Fruit fly (Drosophila melanogaster): ENCODE measurements around the gene Dscam4.

Gene Dscam4

DNA sequence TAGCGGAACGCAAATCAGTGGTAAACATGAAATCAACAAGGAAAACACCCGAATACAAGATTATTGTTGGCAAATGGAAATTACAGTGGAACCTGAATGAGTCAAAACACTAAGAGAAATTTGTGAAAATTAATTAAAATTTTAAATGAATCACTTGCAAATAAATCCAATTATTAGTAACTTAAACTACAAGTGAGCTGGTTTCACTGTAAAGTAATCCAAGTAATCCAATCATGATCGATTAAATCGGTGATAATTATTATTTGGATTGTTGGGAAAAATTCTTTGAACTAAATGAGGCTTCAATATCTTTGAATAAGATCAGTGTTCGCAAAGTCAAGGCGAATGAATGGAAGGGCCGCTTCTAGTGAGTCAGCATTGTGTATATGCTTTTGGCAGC lies 49.9 kb downstream of the Dscam4 start:
- TF ChIP-seq Met (GFP tag; optimal IDR thresholded peaks at IDR 0.05): peak; percentile 40
- TF ChIP-seq svp (GFP tag): peak; percentile 70
- peak; percentile 28 for TF ChIP-seq esn (GFP tag; optimal IDR thresholded peaks at IDR 0.05)
- TF ChIP-seq CG31627 (GFP tag; optimal IDR thresholded peaks at IDR 0.05): peak; percentile 2
- TF ChIP-seq CG34406 (GFP tag; optimal IDR thresholded peaks at IDR 0.05): no peak
- TF ChIP-seq Hr39 (GFP tag; optimal IDR thresholded peaks at IDR 0.05): peak; percentile 20
- TF ChIP-seq achi (GFP tag; optimal IDR thresholded peaks at IDR 0.05): no peak
- TF ChIP-seq CG6276 (GFP tag; optimal IDR thresholded peaks at IDR 0.05): no peak
- no peak for TF ChIP-seq CG11902 (GFP tag; optimal IDR thresholded peaks at IDR 0.05)
- TF ChIP-seq Smox (GFP tag; optimal IDR thresholded peaks at IDR 0.05): peak; percentile 14
- TF ChIP-seq lz (GFP tag; optimal IDR thresholded peaks at IDR 0.05): peak; percentile 4
- no peak for TF ChIP-seq CG15336 (GFP tag; IDR thresholded peaks at IDR 0.05)
- peak; percentile 29 for TF ChIP-seq topi (GFP tag; optimal IDR thresholded peaks at IDR 0.05)

DNA sequence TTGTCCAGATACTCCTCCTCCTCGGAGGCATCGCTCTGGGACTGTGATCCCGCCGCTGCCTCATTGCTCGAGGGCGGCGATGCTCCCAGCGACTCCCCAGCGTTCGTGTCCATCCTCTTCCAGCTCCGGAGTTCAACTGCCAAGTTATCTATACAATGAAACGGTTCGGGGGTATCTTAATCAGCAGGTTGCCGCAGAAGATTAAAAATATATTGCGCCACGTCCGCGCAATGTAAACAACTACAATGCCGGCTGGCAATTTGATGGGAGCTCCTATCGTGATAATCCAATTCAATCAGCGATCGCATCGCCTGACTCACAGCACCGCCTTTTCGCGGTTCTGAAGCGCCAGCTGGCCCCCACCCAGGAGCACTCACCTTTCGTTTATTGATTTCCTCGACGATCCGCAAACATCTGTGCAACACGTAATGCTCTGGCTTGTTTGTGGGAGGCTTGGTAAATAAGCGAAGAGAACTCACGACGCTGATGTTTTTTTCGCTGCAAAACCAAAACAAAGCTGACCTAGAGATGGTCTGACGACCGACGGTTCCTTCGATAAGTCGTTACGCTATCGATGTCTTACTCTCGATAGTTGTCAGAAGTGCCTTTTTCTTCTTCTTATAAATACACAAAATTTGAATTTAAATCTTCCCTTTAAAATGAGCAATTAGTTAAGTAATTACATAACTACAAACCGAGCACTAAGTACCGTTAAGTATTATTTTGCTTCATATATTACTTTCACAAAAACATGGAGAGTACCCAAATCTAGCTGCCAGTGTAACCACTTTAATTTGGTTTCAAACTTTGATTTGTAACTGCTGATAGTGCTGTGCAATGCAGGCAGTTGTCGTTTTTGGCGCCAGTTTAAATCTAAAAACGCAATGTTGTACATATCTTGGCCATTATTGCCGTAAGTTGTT lies 51.1 kb downstream of the Dscam4 start, which contains the start of gene cert:
Gene cert (minus strand): TSS at position 535 of the 923 bp plus-strand sequence.
- TF ChIP-seq Lpt (GFP tag; optimal IDR thresholded peaks at IDR 0.05): no peak
- no peak for TF ChIP-seq Sox15 (GFP tag; optimal IDR thresholded peaks at IDR 0.05)
- TF ChIP-seq OdsH (GFP tag; optimal IDR thresholded peaks at IDR 0.05): peak; percentile 6
- peak; percentile 39 for TF ChIP-seq Met (GFP tag; optimal IDR thresholded peaks at IDR 0.05)
- no peak for TF ChIP-seq CG8319 (GFP tag; optimal IDR thresholded peaks at IDR 0.05)
- TF ChIP-seq Eip75B (GFP tag; optimal IDR thresholded peaks at IDR 0.05): peak; percentile 52
- TF ChIP-seq Sox14 (GFP tag; optimal IDR thresholded peaks at IDR 0.05): peak; percentile 59
- TF ChIP-seq Eip93F (GFP tag; optimal IDR thresholded peaks at IDR 0.05): no peak
- peak in 1 of 2 experiments; percentile 11 for TF ChIP-seq salr (GFP tag; optimal IDR thresholded peaks at IDR 0.05)
- TF ChIP-seq Blimp-1 (GFP tag; optimal IDR thresholded peaks at IDR 0.05): peak; percentile 24
- TF ChIP-seq CG6163 (GFP tag; IDR thresholded peaks at IDR 0.05): 0 out of 3 replicates have a peak, but pooled peaks have one; percentile 30
- peak; percentile 21 for TF ChIP-seq net (GFP tag; optimal IDR thresholded peaks at IDR 0.05)
- TF ChIP-seq CG11902 (GFP tag; optimal IDR thresholded peaks at IDR 0.05): no peak
- TF ChIP-seq CG16779 (tag; optimal IDR thresholded peaks at IDR 0.05): no peak
- TF ChIP-seq Sox102F (GFP tag; optimal IDR thresholded peaks at IDR 0.05): peak; percentile 40
- TF ChIP-seq CG15336 (GFP tag; IDR thresholded peaks at IDR 0.05): no peak
- peak; percentile 55 for TF ChIP-seq CG6854 (GFP tag; optimal IDR thresholded peaks at IDR 0.05)
- peak; percentile 25 for TF ChIP-seq Hr39 (GFP tag; optimal IDR thresholded peaks at IDR 0.05)
- no peak for TF ChIP-seq CG11762 (GFP tag; optimal IDR thresholded peaks at IDR 0.05; ENCODE audit: insufficient read depth)
- TF ChIP-seq Ets21C (GFP tag; optimal IDR thresholded peaks at IDR 0.05): peak; percentile 31
- TF ChIP-seq achi (GFP tag; optimal IDR thresholded peaks at IDR 0.05): peak; percentile 68
- peak; percentile 53 for TF ChIP-seq esn (GFP tag; optimal IDR thresholded peaks at IDR 0.05)
- TF ChIP-seq CG3919 (GFP tag; optimal IDR thresholded peaks at IDR 0.05): peak; percentile 63
- peak; percentile 40 for TF ChIP-seq CG7368 (GFP tag; optimal IDR thresholded peaks at IDR 0.05)
- TF ChIP-seq CG34406 (GFP tag; optimal IDR thresholded peaks at IDR 0.05): peak; percentile 36
- peak; percentile 3 for TF ChIP-seq CG6808 (GFP tag; optimal IDR thresholded peaks at IDR 0.05)
- no peak for TF ChIP-seq topi (GFP tag; optimal IDR thresholded peaks at IDR 0.05)
- TF ChIP-seq CG1621 (tag; optimal IDR thresholded peaks at IDR 0.05): peak; percentile 27
- no peak for TF ChIP-seq Ets96B (tag; optimal IDR thresholded peaks at IDR 0.05)
- peak; percentile 37 for TF ChIP-seq pdm3 (GFP tag; optimal IDR thresholded peaks at IDR 0.05)
- TF ChIP-seq ss (GFP tag; optimal IDR thresholded peaks at IDR 0.05): peak in 1 of 2 experiments; percentile 49
- TF ChIP-seq CG8632 (GFP tag; optimal IDR thresholded peaks at IDR 0.05): peak; percentile 51
- peak; percentile 32 for TF ChIP-seq CG6792 (GFP tag; optimal IDR thresholded peaks at IDR 0.05)
- no peak for TF ChIP-seq fd59A (GFP tag; optimal IDR thresholded peaks at IDR 0.05)
- TF ChIP-seq fkh (GFP tag; optimal IDR thresholded peaks at IDR 0.05): peak; percentile 86
- peak; percentile 78 for TF ChIP-seq Eip78C (GFP tag)
- TF ChIP-seq CG10631 (GFP tag; optimal IDR thresholded peaks at IDR 0.05): peak; percentile 30
- TF ChIP-seq Smox (GFP tag; optimal IDR thresholded peaks at IDR 0.05): no peak
- TF ChIP-seq CG32006 (GFP tag; optimal IDR thresholded peaks at IDR 0.05): peak; percentile 5
- TF ChIP-seq svp (GFP tag): peak; percentile 95
- peak; percentile 52 for TF ChIP-seq CG31627 (GFP tag; optimal IDR thresholded peaks at IDR 0.05)
- peak; percentile 88 for TF ChIP-seq vri (GFP tag; optimal IDR thresholded peaks at IDR 0.05)
- TF ChIP-seq lz (GFP tag; optimal IDR thresholded peaks at IDR 0.05): peak; percentile 10
- peak; percentile 13 for TF ChIP-seq CG3032 (tag; optimal IDR thresholded peaks at IDR 0.05)
- no peak for TF ChIP-seq Hr4 (GFP tag; optimal IDR thresholded peaks at IDR 0.05)

All from whole organism, prepupa.